Worm (Caenorhabditis elegans) whole organism, L3 larva: ENCODE measurements around the gene K10B2.4.

Experiments
- R02D3.7 ChIP-seq: fragments of 150-350 bp; optimal IDR thresholded peaks from 2 replicates; lab custom pipeline; 2014; ENCODE audit warnings: missing biosample characterization, missing genetic modification characterization
- aly-2 ChIP-seq: fragments of 150-350 bp; optimal IDR thresholded peaks from 2 replicates; lab custom pipeline; 2014; ENCODE audit warnings: missing biosample characterization, missing genetic modification characterization
- eor-1 ChIP-seq, 2 experiments: fragments of 150-350 bp; optimal IDR thresholded peaks; 2 replicates each; lab custom pipeline; 2014 to 2018; ENCODE audit warnings: missing biosample characterization in 2 of 2, missing genetic modification characterization in 2 of 2
- nhr-12 ChIP-seq: fragments of 150-350 bp; optimal IDR thresholded peaks from 2 replicates; lab custom pipeline; 2014; ENCODE audit warnings: missing biosample characterization, missing genetic modification characterization
- nhr-237 ChIP-seq: fragments of 150-350 bp; optimal IDR thresholded peaks from 2 replicates; lab custom pipeline; 2014; ENCODE audit warnings: missing biosample characterization, missing genetic modification characterization
- nhr-43 ChIP-seq: sonication (generic microtip); optimal IDR thresholded peaks from 2 replicates; lab custom pipeline; 2016; ENCODE audit warnings: mild to moderate bottlenecking, missing genetic modification characterization, missing compliant biosample characterization; ENCODE audit not compliant: poor library complexity, severe bottlenecking
- nhr-77 ChIP-seq: fragments of 150-350 bp; optimal IDR thresholded peaks from 2 replicates; lab custom pipeline; 2014; ENCODE audit warnings: missing biosample characterization, missing genetic modification characterization
- sea-2 ChIP-seq: fragments of 150-350 bp; sonication (generic microtip); optimal IDR thresholded peaks from 4 replicates; lab custom pipeline; 2014; ENCODE audit warnings: missing biosample characterization, missing genetic modification reagents, missing genetic modification characterization
- unc-39 ChIP-seq: sonication (generic microtip); optimal IDR thresholded peaks from 4 replicates; lab custom pipeline; 2017; ENCODE audit warnings: missing biosample characterization, missing genetic modification characterization

DNA sequence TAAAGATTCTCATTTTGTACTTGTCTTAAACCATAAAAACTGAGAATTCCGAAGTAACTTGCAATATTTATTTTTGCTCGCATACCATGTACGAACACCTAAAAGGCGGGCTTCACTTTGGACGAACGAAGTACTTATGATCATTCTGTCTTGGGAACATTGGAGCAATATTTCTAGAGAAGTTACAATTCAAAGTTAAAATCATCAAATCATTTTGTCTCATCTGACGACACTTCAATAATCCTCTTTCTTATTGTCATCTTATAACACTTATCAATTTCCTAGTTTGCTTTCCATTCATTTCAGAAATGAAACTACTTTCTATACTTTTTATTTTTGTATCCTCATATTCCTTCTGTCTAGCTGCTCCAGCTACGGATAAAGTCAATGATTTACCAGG is 5.9 kb upstream of the K10B2.4 start, which contains the start of gene ctsa-4.1:
- TF ChIP-seq sea-2 (GFP tag; lab: Kevin White, UChicago) (no peak), eor-1 (tag; optimal IDR thresholded peaks at IDR 0.05; lab: Kevin White, UChicago) (no peak), aly-2 (no peak), nhr-237 (tag; lab: Kevin White, UChicago) (no peak), nhr-12 (tag; lab: Kevin White, UChicago) (no peak), nhr-77 (tag; lab: Kevin White, UChicago) (no peak), nhr-43 (tag; lab: Kevin White, UChicago) (no peak), unc-39 (tag; lab: Kevin White, UChicago) (no peak), R02D3.7 (tag; lab: Kevin White, UChicago) (no peak)
